Fruit fly (Drosophila melanogaster) whole organism, embryonic: Measurements from ENCODE around the gene CG9928.

Experiments used
- Awh ChIP-seq: fragments of 200-800 bp; sonication (Bioruptor generic); IDR thresholded peaks from 2 replicates; pipeline ENCODE4, ENCODE4 v1.3.6; 2022; ENCODE audit warnings: missing biosample characterization, missing genetic modification characterization
- CG10366 ChIP-seq: fragments of 200-800 bp; sonication (Bioruptor generic); IDR thresholded peaks from 2 replicates; pipeline ENCODE4 v1.3.6; 2022; ENCODE audit warnings: missing biosample characterization, missing genetic modification characterization
- CG10654 ChIP-seq: fragments of 200-800 bp; sonication (Bioruptor generic); optimal IDR thresholded peaks from 2 replicates; lab custom pipeline; 2016; ENCODE audit warnings: missing biosample characterization, missing genetic modification characterization
- CG10979 ChIP-seq: fragments of 200-800 bp; sonication (Bioruptor generic); optimal IDR thresholded peaks from 2 replicates; lab custom pipeline; 2018; ENCODE audit warnings: missing biosample characterization, mild to moderate bottlenecking, missing genetic modification characterization, moderate library complexity
- CG11696 ChIP-seq: fragments of 200-800 bp; sonication (Bioruptor generic); IDR thresholded peaks from 2 replicates; pipeline ENCODE4 v1.3.6; 2022; ENCODE audit warnings: missing biosample characterization, missing genetic modification characterization
- CG12299 ChIP-seq: fragments of 200-800 bp; sonication (Bioruptor generic); optimal IDR thresholded peaks from 2 replicates; lab custom pipeline; 2018; ENCODE audit warnings: missing biosample characterization, mild to moderate bottlenecking, missing genetic modification characterization
- CG12769 ChIP-seq: fragments of 200-800 bp; sonication (Bioruptor generic); optimal IDR thresholded peaks from 2 replicates; lab custom pipeline; 2019; ENCODE audit warnings: missing biosample characterization, mild to moderate bottlenecking, missing genetic modification characterization, moderate library complexity
- CG16863 ChIP-seq: fragments of 200-800 bp; sonication (Bioruptor generic); optimal IDR thresholded peaks from 3 replicates; lab custom pipeline; 2016; ENCODE audit warnings: missing biosample characterization, missing genetic modification characterization
- CG2678 ChIP-seq: fragments of 200-800 bp; sonication (Bioruptor generic); optimal IDR thresholded peaks from 3 replicates; lab custom pipeline; 2019; ENCODE audit warnings: missing biosample characterization, mild to moderate bottlenecking, missing genetic modification characterization, moderate library complexity
- CG32532 ChIP-seq: fragments of 200-800 bp; sonication (Bioruptor generic); IDR thresholded peaks from 2 replicates; pipeline ENCODE4 v1.3.6; 2022; ENCODE audit warnings: missing biosample characterization, missing genetic modification characterization
- CG3726 ChIP-seq: fragments of 200-800 bp; sonication (Bioruptor generic); IDR thresholded peaks from 3 replicates; pipeline ENCODE4, ENCODE4 v1.3.6; 2022; ENCODE audit warnings: missing biosample characterization, missing genetic modification characterization
- CG4328 ChIP-seq: fragments of 200-800 bp; sonication (Bioruptor generic); optimal IDR thresholded peaks from 3 replicates; lab custom pipeline; 2017; ENCODE audit warnings: missing biosample characterization, missing genetic modification reagents, missing genetic modification characterization
- CG6272 ChIP-seq: fragments of 200-800 bp; sonication (Bioruptor generic); IDR thresholded peaks from 2 replicates; pipeline ENCODE4 v1.3.6; 2022; ENCODE audit warnings: missing biosample characterization, missing genetic modification characterization
- CG6654 ChIP-seq: fragments of 200-800 bp; sonication (Bioruptor generic); optimal IDR thresholded peaks from 2 replicates; lab custom pipeline; 2017; ENCODE audit warnings: missing biosample characterization, mild to moderate bottlenecking, missing genetic modification characterization
- CG6683 ChIP-seq: fragments of 200-800 bp; sonication (Bioruptor generic); optimal IDR thresholded peaks from 2 replicates; lab custom pipeline; 2017; ENCODE audit warnings: missing biosample characterization, mild to moderate bottlenecking, missing genetic modification characterization, missing genetic modification reagents
- CG7745 ChIP-seq: fragments of 200-800 bp; sonication (Bioruptor generic); optimal IDR thresholded peaks from 2 replicates; lab custom pipeline; 2018; ENCODE audit warnings: missing biosample characterization, mild to moderate bottlenecking, missing genetic modification characterization, moderate library complexity
- CG9215 ChIP-seq: fragments of 200-800 bp; sonication (Bioruptor generic); IDR thresholded peaks from 2 replicates; pipeline ENCODE4 v1.3.6; 2022; ENCODE audit warnings: missing biosample characterization, missing genetic modification characterization
- CG9727 ChIP-seq: fragments of 200-800 bp; sonication (Bioruptor generic); optimal IDR thresholded peaks from 3 replicates; lab custom pipeline; 2017; ENCODE audit warnings: missing biosample characterization, mild to moderate bottlenecking, missing genetic modification characterization
- CG9797 ChIP-seq: fragments of 200-800 bp; sonication (Bioruptor generic); optimal IDR thresholded peaks from 3 replicates; lab custom pipeline; 2018; ENCODE audit warnings: missing biosample characterization, mild to moderate bottlenecking, missing genetic modification characterization
- Dll ChIP-seq: fragments of 200-800 bp; sonication (Bioruptor generic); IDR thresholded peaks from 4 replicates; pipeline ENCODE4 v1.3.6; 2022; ENCODE audit warnings: missing biosample characterization, missing genetic modification characterization; ENCODE audit not compliant: partially characterized antibody
- Doc2 ChIP-seq: fragments of 200-800 bp; sonication (Bioruptor generic); IDR thresholded peaks from 2 replicates; pipeline ENCODE4 v1.3.6; 2022; ENCODE audit warnings: missing biosample characterization, missing genetic modification characterization
- Eip74EF ChIP-seq, 2 experiments: fragments of 200-800 bp in 1 of 2; fragments of >200 bp in 1 of 2; sonication (Bioruptor generic) in 1 of 2; optimal IDR thresholded peaks; 2 replicates each; lab custom pipeline; 2017 to 2019; ENCODE audit warnings: missing biosample characterization in 2 of 2, missing genetic modification characterization in 2 of 2, mild to moderate bottlenecking in 1 of 2, moderate library complexity in 1 of 2
- Hand ChIP-seq: fragments of 200-800 bp; sonication (Bioruptor generic); optimal IDR thresholded peaks from 2 replicates; lab custom pipeline; 2017; ENCODE audit warnings: mild to moderate bottlenecking, missing biosample characterization, missing genetic modification reagents, missing genetic modification characterization
- Mes4 ChIP-seq: fragments of 200-800 bp; sonication (Bioruptor generic); optimal IDR thresholded peaks from 2 replicates; lab custom pipeline; 2016; ENCODE audit warnings: missing biosample characterization, missing genetic modification characterization
- NK7.1 ChIP-seq: fragments of 200-800 bp; sonication (Bioruptor generic); optimal IDR thresholded peaks from 3 replicates; lab custom pipeline; 2016; ENCODE audit warnings: missing biosample characterization, missing genetic modification characterization
- Sry-δ ChIP-seq: fragments of 200-800 bp; sonication (Bioruptor generic); optimal IDR thresholded peaks from 2 replicates; lab custom pipeline; 2016; ENCODE audit warnings: missing biosample characterization, missing genetic modification characterization
- aop ChIP-seq: fragments of 200-800 bp; sonication (Bioruptor generic); IDR thresholded peaks from 2 replicates; pipeline ENCODE4 v1.3.6; 2022; ENCODE audit warnings: missing biosample characterization, missing genetic modification characterization
- az2 ChIP-seq: fragments of 200-800 bp; sonication (Bioruptor generic); optimal IDR thresholded peaks from 3 replicates; lab custom pipeline; 2016; ENCODE audit warnings: missing biosample characterization, missing genetic modification characterization
- bab2 ChIP-seq: fragments of 200-800 bp; sonication (Bioruptor generic); optimal IDR thresholded peaks from 2 replicates; lab custom pipeline; 2016; ENCODE audit warnings: missing biosample characterization, missing genetic modification characterization
- cg ChIP-seq: fragments of 200-800 bp; sonication (Bioruptor generic); optimal IDR thresholded peaks from 3 replicates; lab custom pipeline; 2019; ENCODE audit warnings: missing biosample characterization, mild to moderate bottlenecking, missing genetic modification characterization, moderate library complexity
- ci ChIP-seq: fragments of 200-800 bp; sonication (Bioruptor generic); IDR thresholded peaks from 3 replicates; pipeline ENCODE4 v1.3.6; 2022; ENCODE audit warnings: missing biosample characterization, missing genetic modification characterization
- croc ChIP-seq: fragments of 200-800 bp; sonication (Bioruptor generic); conservative IDR thresholded peaks from 3 replicates; pipeline ENCODE4 v1.3.6; 2022; ENCODE audit warnings: missing biosample characterization, missing genetic modification characterization
- danr ChIP-seq: fragments of 200-800 bp; sonication (Bioruptor generic); IDR thresholded peaks from 2 replicates; pipeline ENCODE4 v1.3.6; 2022; ENCODE audit warnings: missing biosample characterization, missing genetic modification characterization
- exex ChIP-seq: fragments of 200-800 bp; sonication (Bioruptor generic); optimal IDR thresholded peaks from 4 replicates; lab custom pipeline; 2018; ENCODE audit warnings: missing biosample characterization, mild to moderate bottlenecking, missing genetic modification characterization, moderate library complexity
- her ChIP-seq: fragments of 200-800 bp; sonication (Bioruptor generic); optimal IDR thresholded peaks from 2 replicates; lab custom pipeline; 2016; ENCODE audit warnings: missing biosample characterization, missing genetic modification characterization
- ind ChIP-seq: fragments of 200-800 bp; sonication (Bioruptor generic); optimal IDR thresholded peaks from 3 replicates; lab custom pipeline; 2016; ENCODE audit warnings: missing biosample characterization, missing genetic modification characterization
- insv ChIP-seq, 2 experiments: fragments of 200-800 bp; sonication (Bioruptor generic); optimal IDR thresholded peaks; 3 replicates each; lab custom pipeline; 2016 to 2018; ENCODE audit warnings: missing biosample characterization in 2 of 2, missing genetic modification characterization in 2 of 2
- kay ChIP-seq: fragments of 200-800 bp; sonication (Bioruptor generic); optimal IDR thresholded peaks from 2 replicates; lab custom pipeline; 2016; ENCODE audit warnings: missing biosample characterization, missing genetic modification characterization
- lmd ChIP-seq: fragments of 200-800 bp; sonication (Bioruptor generic); IDR thresholded peaks from 2 replicates; pipeline ENCODE4 v1.3.6; 2022; ENCODE audit warnings: missing biosample characterization, missing genetic modification characterization
- lola ChIP-seq, 3 experiments: fragments of >200 bp in 2 of 3; fragments of 200-800 bp in 1 of 3; sonication (Bioruptor generic) in 1 of 3; optimal IDR thresholded peaks; 2 replicates each; lab custom pipeline; 2017 to 2019; ENCODE audit warnings: missing biosample characterization in 3 of 3, missing genetic modification characterization in 3 of 3, mild to moderate bottlenecking in 1 of 3, moderate library complexity in 1 of 3
- mam ChIP-seq: fragments of 200-800 bp; sonication (Bioruptor generic); optimal IDR thresholded peaks from 3 replicates; lab custom pipeline; 2016; ENCODE audit warnings: missing biosample characterization, missing genetic modification characterization
- nerfin-1 ChIP-seq: fragments of 200-800 bp; sonication (Bioruptor generic); optimal IDR thresholded peaks from 3 replicates; lab custom pipeline; 2019; ENCODE audit warnings: missing biosample characterization, mild to moderate bottlenecking, missing genetic modification characterization, moderate library complexity
- otp ChIP-seq: fragments of 200-800 bp; sonication (Bioruptor generic); IDR thresholded peaks from 3 replicates; pipeline ENCODE4, ENCODE4 v1.3.6; 2022; ENCODE audit warnings: missing biosample characterization, missing genetic modification characterization
- pho ChIP-seq: fragments of 200-800 bp; sonication (Bioruptor generic); optimal IDR thresholded peaks from 2 replicates; lab custom pipeline; 2016; ENCODE audit warnings: missing biosample characterization, missing genetic modification characterization
- ranshi ChIP-seq: fragments of 200-800 bp; sonication (Bioruptor generic); IDR thresholded peaks from 2 replicates; pipeline ENCODE4 v1.3.6; 2022; ENCODE audit warnings: missing biosample characterization, missing genetic modification characterization
- ro ChIP-seq: fragments of 200-800 bp; sonication (Bioruptor generic); IDR thresholded peaks from 2 replicates; pipeline ENCODE4 v1.3.6; 2022; ENCODE audit warnings: missing biosample characterization, missing genetic modification characterization
- sr ChIP-seq: fragments of 200-800 bp; sonication (Bioruptor generic); IDR thresholded peaks from 3 replicates; pipeline ENCODE4 v1.3.6; 2022; ENCODE audit warnings: missing biosample characterization, missing genetic modification characterization
- stwl ChIP-seq: fragments of 200-800 bp; sonication (Bioruptor generic); optimal IDR thresholded peaks from 3 replicates; lab custom pipeline; 2018; ENCODE audit warnings: missing biosample characterization, mild to moderate bottlenecking, missing genetic modification characterization, moderate library complexity
- twi ChIP-seq: fragments of 200-800 bp; optimal IDR thresholded peaks from 2 replicates; lab custom pipeline; 2019; ENCODE audit warnings: missing biosample characterization, mild to moderate bottlenecking, missing genetic modification characterization, moderate library complexity
- vfl ChIP-seq: fragments of 200-800 bp; sonication (Bioruptor generic); optimal IDR thresholded peaks from 2 replicates; lab custom pipeline; 2016; ENCODE audit warnings: missing biosample characterization, missing genetic modification characterization

CG9928 gene

DNA sequence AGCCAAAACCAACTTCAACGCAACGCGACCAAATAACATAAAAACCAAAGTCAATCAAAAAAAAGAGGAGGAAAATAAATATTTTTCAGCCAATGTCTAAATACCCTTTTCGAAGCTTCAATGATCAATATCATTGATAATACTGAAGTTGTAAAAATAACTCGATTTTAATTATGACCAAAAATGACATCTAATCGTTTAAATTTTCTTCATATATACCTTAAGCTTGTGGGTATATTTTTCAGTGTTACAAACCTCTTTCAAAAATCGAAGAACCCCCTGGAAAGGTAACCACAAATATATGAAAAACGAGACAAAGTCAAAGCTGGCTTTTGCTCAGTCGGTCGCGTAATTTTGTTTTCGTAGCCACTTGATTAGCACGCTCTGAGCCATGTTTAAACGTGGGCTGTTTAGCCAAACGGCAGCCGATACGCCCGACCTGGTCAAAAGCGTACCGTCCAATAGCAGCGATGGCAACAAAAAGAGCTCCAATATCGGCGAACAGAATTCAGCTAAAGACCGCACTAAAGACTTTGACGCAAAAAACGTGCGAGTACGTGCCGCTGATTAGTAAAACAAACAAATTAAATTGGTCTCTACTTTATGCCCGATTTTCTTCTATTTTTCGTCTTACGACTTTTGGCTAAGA is 2.5 kb upstream of the CG9928 start (continued):
- TF ChIP-seq CG9797 (GFP tag; lab: Kevin White, UChicago) (no peak), az2 (GFP tag; lab: Kevin White, UChicago) (peak; percentile 39), ranshi (GFP tag; lab: Robert Waterston, UW) (peak; percentile 82), cg (GFP tag; lab: Kevin White, UChicago) (no peak), kay (peak; percentile 46), Hand (GFP tag; lab: Kevin White, UChicago) (peak; percentile 49), CG3726 (GFP tag; lab: Robert Waterston, UW) (0 out of 3 replicates have a peak, but pooled peaks have one; percentile 40), CG6272 (GFP tag; lab: Robert Waterston, UW) (peak; percentile 64; the same call in 1 of the 2 replicates), danr (GFP tag; lab: Robert Waterston, UW) (peak; percentile 66), mam (GFP tag; lab: Kevin White, UChicago) (peak; percentile 79), sr (GFP tag; lab: Robert Waterston, UW) (no peak), CG10654 (GFP tag; lab: Kevin White, UChicago) (peak; percentile 51), nerfin-1 (no peak), vfl (peak; percentile 57), otp (peak; percentile 57; the same call in 2 of the 3 replicates), CG7745 (tag; lab: Kevin White, UChicago) (no peak), CG16863 (peak; percentile 38), Dll (GFP tag; lab: Robert Waterston, UW) (no peak), aop (no peak), Doc2 (GFP tag; lab: Robert Waterston, UW) (peak; percentile 47; the same call in 1 of the 2 replicates), CG6683 (peak; percentile 55), stwl (tag; lab: Kevin White, UChicago) (no peak), Mes4 (GFP tag; lab: Kevin White, UChicago) (peak; percentile 47), CG2678 (tag; lab: Kevin White, UChicago) (peak; percentile 92), CG4328 (no peak), ro (GFP tag; lab: Robert Waterston, UW) (no peak), CG9727 (peak; percentile 73), CG10366 (GFP tag; lab: Robert Waterston, UW) (peak; percentile 69), CG10979 (tag; lab: Kevin White, UChicago) (no peak), lmd (GFP tag; lab: Robert Waterston, UW) (peak; percentile 82; the same call in 1 of the 2 replicates), insv (GFP tag; optimal IDR thresholded peaks at IDR 0.05; lab: Kevin White, UChicago) (no peak), ind (GFP tag; lab: Kevin White, UChicago) (peak; percentile 83), ci (peak; percentile 37; the same call in 1 of the 3 replicates), exex (tag; lab: Kevin White, UChicago) (peak; percentile 35), lola (GFP tag; optimal IDR thresholded peaks at IDR 0.05; lab: Kevin White, UChicago) (no peak), pho (GFP tag; lab: Kevin White, UChicago) (peak; percentile 79), Sry-δ (GFP tag; lab: Kevin White, UChicago) (peak; percentile 30), CG6654 (peak; percentile 41), her (peak; percentile 84), twi (tag; lab: Kevin White, UChicago) (no peak), CG11696 (GFP tag; lab: Robert Waterston, UW) (peak; percentile 68), bab2 (GFP tag; lab: Kevin White, UChicago) (peak; percentile 73), croc (GFP tag; lab: Robert Waterston, UW) (no peak), CG12769 (tag; lab: Kevin White, UChicago) (peak; percentile 76), NK7.1 (peak; percentile 28), Eip74EF (GFP tag; optimal IDR thresholded peaks at IDR 0.05; lab: Kevin White, UChicago) (peak in 1 of 2 experiments; percentile 68), CG32532 (GFP tag; lab: Robert Waterston, UW) (peak; percentile 91), CG9215 (GFP tag; lab: Robert Waterston, UW) (peak; percentile 83), Awh (GFP tag; lab: Robert Waterston, UW) (no peak), CG12299 (tag; lab: Kevin White, UChicago) (peak; percentile 15)
